Fruit fly (Drosophila melanogaster) whole organism, adult: Measurements from ENCODE around the gene CG12362.

Experiments
- CG11617 ChIP-seq: fragments of 200-800 bp; sonication (Bioruptor generic); optimal IDR thresholded peaks from 2 replicates; lab custom pipeline; 2017; ENCODE audit warnings: mild to moderate bottlenecking, missing biosample characterization, missing genetic modification reagents, missing genetic modification characterization
- CG12768 ChIP-seq: fragments of 200-800 bp; sonication (Bioruptor generic); optimal IDR thresholded peaks from 2 replicates; lab custom pipeline; 2017; ENCODE audit warnings: missing biosample characterization, missing genetic modification characterization, mild to moderate bottlenecking, moderate library complexity, missing genetic modification reagents
- CG14711 ChIP-seq: fragments of 200-800 bp; sonication (Bioruptor generic); optimal IDR thresholded peaks from 2 replicates; lab custom pipeline; 2018; ENCODE audit warnings: missing biosample characterization, mild to moderate bottlenecking, missing genetic modification characterization, moderate library complexity
- CG1620 ChIP-seq: fragments of 200-800 bp; sonication (Bioruptor generic); optimal IDR thresholded peaks from 2 replicates; lab custom pipeline; 2016; ENCODE audit warnings: missing biosample characterization, missing genetic modification characterization
- CG33017 ChIP-seq: fragments of 200-800 bp; sonication (Bioruptor generic); optimal IDR thresholded peaks from 2 replicates; lab custom pipeline; 2018; ENCODE audit warnings: missing biosample characterization, mild to moderate bottlenecking, missing genetic modification characterization, moderate library complexity
- CG5204 ChIP-seq: fragments of 200-800 bp; sonication (Bioruptor generic); optimal IDR thresholded peaks from 2 replicates; lab custom pipeline; 2016; ENCODE audit warnings: missing biosample characterization, missing genetic modification characterization
- CG7045 ChIP-seq: fragments of 200-800 bp; sonication (Bioruptor generic); optimal IDR thresholded peaks from 2 replicates; lab custom pipeline; 2017; ENCODE audit warnings: missing biosample characterization, mild to moderate bottlenecking, missing genetic modification characterization
- CG7101 ChIP-seq: fragments of 200-800 bp; sonication (Bioruptor generic); optimal IDR thresholded peaks from 2 replicates; lab custom pipeline; 2018; ENCODE audit warnings: missing biosample characterization, mild to moderate bottlenecking, missing genetic modification characterization, moderate library complexity
- Clk ChIP-seq: fragments of 200-800 bp; sonication (Bioruptor generic); optimal IDR thresholded peaks from 2 replicates; lab custom pipeline; 2017; ENCODE audit warnings: missing biosample characterization, missing genetic modification characterization
- Crg-1 ChIP-seq: fragments of 200-800 bp; sonication (Bioruptor generic); optimal IDR thresholded peaks from 2 replicates; lab custom pipeline; 2016; ENCODE audit warnings: missing biosample characterization, missing genetic modification characterization
- Hr96 ChIP-seq: fragments of 200-800 bp; sonication (Bioruptor generic); optimal IDR thresholded peaks from 2 replicates; lab custom pipeline; 2016; ENCODE audit warnings: missing biosample characterization, missing genetic modification characterization
- Mnt ChIP-seq: fragments of 200-800 bp; sonication (Bioruptor generic); optimal IDR thresholded peaks from 2 replicates; lab custom pipeline; 2016; ENCODE audit warnings: missing biosample characterization, mild to moderate bottlenecking, missing genetic modification characterization
- bab1 ChIP-seq: fragments of 200-800 bp; sonication (Bioruptor generic); optimal IDR thresholded peaks from 3 replicates; lab custom pipeline; 2019; ENCODE audit warnings: missing biosample characterization, mild to moderate bottlenecking, missing genetic modification characterization, moderate library complexity
- cic ChIP-seq: fragments of 200-800 bp; sonication (Bioruptor generic); optimal IDR thresholded peaks from 2 replicates; lab custom pipeline; 2017; ENCODE audit warnings: missing biosample characterization, mild to moderate bottlenecking, missing genetic modification characterization, moderate library complexity
- cnc ChIP-seq, 2 experiments: fragments of >200 bp; optimal IDR thresholded peaks; 2 replicates each; lab custom pipeline; 2017
- kay ChIP-seq: fragments of 200-800 bp; sonication (Bioruptor generic); peaks from one replicate; lab custom pipeline; 2016; ENCODE audit warnings: missing biosample characterization, missing genetic modification characterization, borderline replicate concordance
- ovo ChIP-seq: fragments of 200-800 bp; sonication (Bioruptor generic); optimal IDR thresholded peaks from 2 replicates; lab custom pipeline; 2016; ENCODE audit warnings: missing biosample characterization, missing genetic modification characterization
- pad ChIP-seq: fragments of 200-800 bp; sonication (Bioruptor generic); optimal IDR thresholded peaks from 3 replicates; lab custom pipeline; 2017; ENCODE audit warnings: missing biosample characterization, missing genetic modification characterization, mild to moderate bottlenecking, moderate library complexity, missing genetic modification reagents
- tj ChIP-seq: fragments of 200-800 bp; sonication (Bioruptor generic); optimal IDR thresholded peaks from 3 replicates; lab custom pipeline; 2017; ENCODE audit warnings: missing biosample characterization, mild to moderate bottlenecking, missing genetic modification characterization, moderate library complexity
- toe ChIP-seq: fragments of 200-800 bp; sonication (Bioruptor generic); optimal IDR thresholded peaks from 2 replicates; lab custom pipeline; 2016; ENCODE audit warnings: missing biosample characterization, missing genetic modification characterization

CG12362 gene

DNA sequence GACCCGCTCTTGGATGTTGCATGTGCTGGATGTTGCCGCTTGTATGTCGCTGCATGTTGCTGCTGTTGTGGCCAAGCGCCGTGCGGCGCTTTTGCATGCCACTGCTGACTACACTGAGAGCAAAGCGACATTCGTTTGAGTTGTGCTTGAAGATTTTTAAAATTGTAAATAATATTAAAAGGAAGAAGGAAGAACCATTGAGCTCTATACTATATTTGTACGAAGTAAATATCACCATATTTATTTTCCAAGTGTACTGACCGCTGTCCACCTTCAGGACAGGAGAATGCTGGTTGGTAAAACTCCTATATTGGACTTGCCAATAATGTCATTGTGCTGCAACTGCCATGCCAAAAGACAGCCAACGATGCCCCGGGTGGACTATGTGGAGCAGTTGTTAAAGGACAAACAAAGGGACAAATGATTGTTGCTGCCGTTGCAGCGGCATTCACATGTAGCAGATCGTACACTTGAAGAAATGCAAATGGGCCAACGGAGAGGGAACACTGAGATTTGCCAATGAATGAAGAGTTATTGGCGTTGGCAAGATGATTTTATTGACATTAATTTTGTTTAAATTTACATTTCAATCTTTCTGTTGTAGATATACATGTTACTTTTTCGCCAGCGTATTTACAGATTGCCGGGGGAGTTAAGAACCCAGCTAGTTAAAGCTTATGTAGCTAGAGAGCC is 25.2 kb upstream of the CG12362 start:
- TF ChIP-seq CG12768 (no peak), Crg-1 (no peak), CG5204 (GFP tag; lab: Kevin White, UChicago) (no peak), cnc (optimal IDR thresholded peaks at IDR 0.05; lab: Kevin White, UChicago) (no peak)

DNA sequence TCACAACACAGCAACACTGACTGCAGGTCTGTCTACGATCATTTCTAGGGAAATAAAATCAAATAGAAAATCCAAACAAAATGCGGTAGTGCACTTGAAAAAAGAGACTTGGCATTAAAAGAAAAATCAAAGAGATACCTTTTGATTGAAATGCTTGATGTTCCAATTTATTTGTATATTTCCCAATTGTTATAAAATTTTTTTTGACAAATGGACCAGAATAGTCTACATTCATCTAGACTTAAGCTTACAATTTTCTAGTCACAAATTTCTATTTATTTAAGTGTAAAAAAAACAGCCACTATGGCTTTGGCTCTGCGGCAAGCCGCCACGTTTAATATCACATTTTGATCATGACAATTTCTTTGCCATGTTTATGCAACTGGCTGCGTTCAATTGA is 23.5 kb upstream of the CG12362 start:
- no peak for TF ChIP-seq tj
- no peak for TF ChIP-seq toe (GFP tag; lab: Kevin White, UChicago)
- no peak for TF ChIP-seq CG14711 (tag; lab: Kevin White, UChicago)
- TF ChIP-seq pad (GFP tag; lab: Kevin White, UChicago): no peak
- no peak for TF ChIP-seq CG7045 (GFP tag; lab: Kevin White, UChicago)
- no peak for TF ChIP-seq CG5204 (GFP tag; lab: Kevin White, UChicago)
- no peak for TF ChIP-seq CG12768

DNA sequence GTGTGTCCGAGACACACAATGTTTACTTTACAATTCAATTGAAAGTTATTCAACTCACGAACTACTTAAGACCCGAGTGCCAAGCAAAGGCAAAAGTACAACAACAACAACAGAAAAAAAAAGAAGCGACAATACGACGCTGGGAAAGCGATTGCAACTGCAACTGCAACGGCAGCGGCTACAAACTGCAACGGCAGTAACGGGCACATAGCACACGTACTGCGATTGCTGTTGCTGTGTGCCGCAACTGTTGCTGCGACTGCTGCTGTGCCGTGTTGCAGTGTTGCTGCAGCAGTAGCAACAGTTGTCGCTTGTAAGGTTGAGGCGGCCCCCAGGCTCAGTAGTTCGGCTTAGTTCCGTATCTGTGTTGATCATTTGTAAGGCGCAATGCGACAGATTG is 22.7 kb upstream of the CG12362 start:
- TF ChIP-seq ovo: no peak
- no peak for TF ChIP-seq CG12768
- TF ChIP-seq toe (GFP tag; lab: Kevin White, UChicago): no peak
- TF ChIP-seq Hr96 (GFP tag; lab: Kevin White, UChicago): no peak
- TF ChIP-seq CG14711 (tag; lab: Kevin White, UChicago): no peak
- TF ChIP-seq cnc (optimal IDR thresholded peaks at IDR 0.05; lab: Kevin White, UChicago): no peak
- no peak for TF ChIP-seq kay (GFP tag; lab: Kevin White, UChicago)
- TF ChIP-seq CG11617: no peak
- no peak for TF ChIP-seq pad (GFP tag; lab: Kevin White, UChicago)
- no peak for TF ChIP-seq tj
- TF ChIP-seq CG33017 (tag; lab: Kevin White, UChicago): no peak
- TF ChIP-seq CG1620 (GFP tag; lab: Kevin White, UChicago): no peak
- no peak for TF ChIP-seq bab1
- no peak for TF ChIP-seq Mnt (GFP tag; lab: Kevin White, UChicago)
- TF ChIP-seq CG5204 (GFP tag; lab: Kevin White, UChicago): no peak
- no peak for TF ChIP-seq cic (GFP tag; lab: Kevin White, UChicago)
- no peak for TF ChIP-seq Clk (GFP tag; lab: Kevin White, UChicago)
- no peak for TF ChIP-seq CG7045 (GFP tag; lab: Kevin White, UChicago)
- no peak for TF ChIP-seq CG7101 (tag; lab: Kevin White, UChicago)
- TF ChIP-seq Crg-1: no peak

DNA sequence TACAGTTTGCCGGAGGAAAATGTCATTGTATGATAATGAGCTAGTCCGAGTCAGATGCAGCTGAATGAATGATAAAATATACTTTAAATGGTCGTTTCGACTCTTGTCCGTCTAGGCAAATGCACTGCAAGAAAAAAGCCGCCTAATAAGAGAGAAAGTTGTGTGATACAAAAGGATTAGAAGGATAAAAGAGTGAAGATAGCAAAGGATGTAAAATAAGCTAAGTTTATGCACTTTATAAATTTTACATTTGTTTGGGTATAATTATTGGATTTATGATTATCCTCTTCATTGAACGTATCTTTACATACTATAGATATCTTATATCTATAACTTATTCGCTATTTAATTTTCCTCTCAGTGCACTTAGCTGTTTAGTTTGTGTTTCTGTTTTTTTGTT is 21.7 kb upstream of the CG12362 start:
- TF ChIP-seq CG5204 (GFP tag; lab: Kevin White, UChicago): no peak
- TF ChIP-seq CG14711 (tag; lab: Kevin White, UChicago): no peak
- TF ChIP-seq kay (GFP tag; lab: Kevin White, UChicago): no peak
- TF ChIP-seq toe (GFP tag; lab: Kevin White, UChicago): no peak
- no peak for TF ChIP-seq Hr96 (GFP tag; lab: Kevin White, UChicago)
- TF ChIP-seq CG11617: no peak

DNA sequence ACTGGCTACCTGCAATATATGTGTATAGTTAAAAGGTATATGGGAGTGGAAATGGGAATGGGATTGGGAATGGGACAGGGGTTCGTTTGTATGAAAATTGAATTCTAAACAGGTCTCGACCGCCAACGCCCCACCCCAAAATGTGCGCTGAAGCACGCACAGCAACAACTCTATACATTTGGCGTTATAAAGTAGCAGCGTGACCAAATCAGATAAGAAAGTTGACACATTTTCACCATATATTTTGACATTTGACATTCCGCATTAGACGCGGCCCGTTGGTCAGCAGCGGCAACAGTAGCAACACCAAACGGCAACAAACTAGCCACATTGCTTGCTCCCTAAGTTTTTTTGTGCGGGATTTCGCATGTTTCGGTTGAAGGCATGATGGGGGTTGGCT is 20.6 kb upstream of the CG12362 start:
- TF ChIP-seq tj (no peak), cnc (optimal IDR thresholded peaks at IDR 0.05; lab: Kevin White, UChicago) (no peak), Hr96 (GFP tag; lab: Kevin White, UChicago) (no peak), CG33017 (tag; lab: Kevin White, UChicago) (no peak), pad (GFP tag; lab: Kevin White, UChicago) (no peak), toe (GFP tag; lab: Kevin White, UChicago) (no peak), CG14711 (tag; lab: Kevin White, UChicago) (no peak), CG7045 (GFP tag; lab: Kevin White, UChicago) (no peak), CG11617 (no peak), ovo (no peak), bab1 (no peak), cic (GFP tag; lab: Kevin White, UChicago) (no peak), Clk (GFP tag; lab: Kevin White, UChicago) (no peak), CG5204 (GFP tag; lab: Kevin White, UChicago) (no peak), CG7101 (tag; lab: Kevin White, UChicago) (no peak), CG12768 (no peak)

DNA sequence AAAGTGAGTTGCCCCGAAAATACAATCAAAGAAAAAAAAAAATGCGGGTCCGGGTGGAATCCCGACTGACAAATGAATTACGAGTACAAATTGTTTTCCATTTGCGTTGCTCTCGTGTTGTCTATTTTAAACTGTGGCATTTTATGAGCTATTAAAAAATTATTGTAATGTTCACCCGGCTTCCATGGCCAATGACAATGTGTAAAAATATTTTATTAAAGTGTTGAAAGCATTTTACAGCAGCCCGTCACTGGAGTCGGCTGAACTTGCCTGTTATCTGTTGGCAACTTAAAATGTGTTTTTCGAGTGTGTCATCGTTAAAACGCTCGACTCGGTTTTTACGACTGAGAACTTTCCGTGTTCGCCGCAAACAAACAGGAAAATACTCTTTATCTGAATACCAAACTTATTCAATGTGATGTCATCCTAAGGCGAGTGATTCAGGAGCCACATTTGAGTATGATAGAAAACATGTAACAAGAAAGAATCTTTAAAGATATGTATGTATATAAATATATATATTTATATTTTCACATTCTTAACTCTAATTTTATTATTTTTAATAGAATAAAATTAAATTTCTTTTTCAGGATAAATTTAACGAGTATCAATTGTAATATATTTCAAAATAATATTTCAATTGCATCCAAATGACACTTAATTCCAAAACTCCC is 19.9 kb upstream of the CG12362 start:
- TF ChIP-seq CG5204 (GFP tag; lab: Kevin White, UChicago) (no peak), CG33017 (tag; lab: Kevin White, UChicago) (no peak), CG7101 (tag; lab: Kevin White, UChicago) (no peak), Clk (GFP tag; lab: Kevin White, UChicago) (no peak), Crg-1 (no peak), CG12768 (no peak), pad (GFP tag; lab: Kevin White, UChicago) (no peak), bab1 (no peak), Mnt (GFP tag; lab: Kevin White, UChicago) (no peak), cic (GFP tag; lab: Kevin White, UChicago) (no peak)
